Fruit fly (Drosophila melanogaster) whole organism, wandering third instar larva: ENCODE data around the gene CG34435.

Experiments
- Dfd ChIP-seq: fragments of >200 bp; optimal IDR thresholded peaks from 2 replicates; lab custom pipeline; 2017; ENCODE audit warnings: missing biosample characterization, missing genetic modification characterization
- Hr78 ChIP-seq: fragments of >200 bp; optimal IDR thresholded peaks from 2 replicates; lab custom pipeline; 2017; ENCODE audit warnings: missing biosample characterization, missing genetic modification characterization
- Hr83 ChIP-seq: fragments of 200-300 bp; sonication (Bioruptor generic); optimal IDR thresholded peaks from 2 replicates; lab custom pipeline; 2016; ENCODE audit warnings: missing biosample characterization, mild to moderate bottlenecking, missing genetic modification characterization, moderate library complexity; ENCODE audit not compliant: poor library complexity, severe bottlenecking
- Myc ChIP-seq: fragments of >200 bp; optimal IDR thresholded peaks from 2 replicates; lab custom pipeline; 2017
- Vsx2 ChIP-seq: fragments of 200-300, 225-300 bp; sonication (Bioruptor generic); optimal IDR thresholded peaks from 2 replicates; lab custom pipeline; 2018; ENCODE audit warnings: missing biosample characterization, missing genetic modification characterization; ENCODE audit not compliant: partially characterized antibody
- lola ChIP-seq: fragments of >200 bp; optimal IDR thresholded peaks from 2 replicates; lab custom pipeline; 2017; ENCODE audit warnings: missing biosample characterization, missing genetic modification characterization
- pan ChIP-seq: fragments of >200 bp; optimal IDR thresholded peaks from 2 replicates; lab custom pipeline; 2017
- psq ChIP-seq: fragments of 200-800 bp; sonication (Bioruptor generic); optimal IDR thresholded peaks from 3 replicates; lab custom pipeline; 2017; ENCODE audit warnings: missing biosample characterization, mild to moderate bottlenecking, missing genetic modification characterization, moderate library complexity

DNA sequence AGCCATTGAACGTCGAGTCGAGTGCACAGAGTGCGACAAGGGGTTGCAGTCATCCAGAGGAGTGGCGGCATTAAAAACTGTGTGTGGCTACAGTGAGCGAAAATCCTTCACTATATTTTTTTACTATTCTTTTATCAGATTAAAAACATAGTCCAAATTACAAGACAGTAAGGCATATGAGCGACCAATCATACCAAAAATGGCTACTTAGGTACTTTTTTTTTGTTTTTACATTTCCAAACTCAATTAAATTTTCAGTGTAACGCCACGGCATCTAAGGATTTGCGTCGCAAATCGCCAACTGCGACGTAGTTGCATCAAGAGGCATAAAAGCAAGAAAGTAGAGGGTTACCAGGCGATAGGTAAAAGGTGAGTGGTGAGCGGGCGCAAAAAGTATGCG is 24.8 kb upstream of the CG34435 start:
- TF ChIP-seq pan (no peak), psq (GFP tag; lab: Kevin White, UChicago) (peak; percentile 42), Hr83 (GFP tag; lab: Kevin White, UChicago) (no peak), Hr78 (GFP tag; lab: Kevin White, UChicago) (no peak), Myc (no peak), Dfd (no peak), lola (GFP tag; lab: Kevin White, UChicago) (no peak), Vsx2 (GFP tag; lab: Kevin White, UChicago) (no peak)
